Worm (Caenorhabditis elegans) whole organism, late embryonic: ENCODE data around the gene par-3.

ENCODE experiments used
- C38D4.7 ChIP-seq: fragments of 200-800 bp; sonication (Bioruptor generic); optimal IDR thresholded peaks from 2 replicates; lab custom pipeline; 2018; ENCODE audit warnings: mild to moderate bottlenecking, missing genetic modification characterization, moderate library complexity, missing compliant biosample characterization
- F13H6.1 ChIP-seq: sonication (generic microtip); optimal IDR thresholded peaks from 2 replicates; lab custom pipeline; 2016; ENCODE audit warnings: missing genetic modification characterization, missing compliant biosample characterization
- T23F11.4 ChIP-seq: fragments of 200-800 bp; sonication (Bioruptor generic); optimal IDR thresholded peaks from 2 replicates; lab custom pipeline; 2018; ENCODE audit warnings: mild to moderate bottlenecking, missing genetic modification characterization, missing compliant biosample characterization
- Y22D7AL.16 ChIP-seq: sonication (generic microtip); optimal IDR thresholded peaks from 2 replicates; lab custom pipeline; 2016; ENCODE audit warnings: missing genetic modification characterization, missing compliant biosample characterization
- ceh-18 ChIP-seq: sonication (generic microtip); optimal IDR thresholded peaks from 2 replicates; lab custom pipeline; 2016; ENCODE audit warnings: missing genetic modification characterization, missing compliant biosample characterization
- ceh-19 ChIP-seq: fragments of 200-800 bp; sonication (Bioruptor generic); optimal IDR thresholded peaks from 2 replicates; lab custom pipeline; 2018; ENCODE audit warnings: mild to moderate bottlenecking, missing genetic modification characterization, missing compliant biosample characterization
- ceh-2 ChIP-seq: sonication (generic microtip); optimal IDR thresholded peaks from 2 replicates; lab custom pipeline; 2016; ENCODE audit warnings: missing genotype, missing genetic modification characterization, missing compliant biosample characterization
- ceh-22 ChIP-seq: sonication (generic microtip); optimal IDR thresholded peaks from 2 replicates; lab custom pipeline; 2017; ENCODE audit warnings: missing biosample characterization, missing genetic modification characterization
- ceh-30 ChIP-seq: fragments of 150-350 bp; optimal IDR thresholded peaks from 2 replicates; lab custom pipeline; 2014; ENCODE audit warnings: missing biosample characterization, missing genetic modification characterization
- ceh-31 ChIP-seq: sonication (generic microtip); optimal IDR thresholded peaks from 2 replicates; lab custom pipeline; 2016; ENCODE audit warnings: missing genetic modification characterization, missing compliant biosample characterization
- ceh-48 ChIP-seq: sonication (generic microtip); optimal IDR thresholded peaks from 2 replicates; lab custom pipeline; 2016; ENCODE audit warnings: missing genetic modification characterization, inconsistent platforms, missing compliant biosample characterization
- ceh-9 ChIP-seq: sonication (generic microtip); optimal IDR thresholded peaks from 2 replicates; lab custom pipeline; 2016; ENCODE audit warnings: mild to moderate bottlenecking, missing genetic modification characterization, inconsistent platforms, missing compliant biosample characterization
- che-1 ChIP-seq: sonication (generic microtip); optimal IDR thresholded peaks from 2 replicates; lab custom pipeline; 2016; ENCODE audit warnings: mild to moderate bottlenecking, missing genetic modification characterization, missing compliant biosample characterization
- dmd-4 ChIP-seq: sonication (generic microtip); optimal IDR thresholded peaks from 2 replicates; lab custom pipeline; 2016; ENCODE audit warnings: borderline replicate concordance, missing genetic modification characterization, missing compliant biosample characterization
- dve-1 ChIP-seq: sonication (generic microtip); optimal IDR thresholded peaks from 2 replicates; lab custom pipeline; 2017; ENCODE audit warnings: antibody characterized with exemption, mild to moderate bottlenecking, missing genetic modification characterization, missing compliant biosample characterization
- elt-2 ChIP-seq: sonication (generic microtip); optimal IDR thresholded peaks from 2 replicates; lab custom pipeline; 2016; ENCODE audit warnings: missing genetic modification reagents, missing genetic modification characterization, missing compliant biosample characterization
- ets-4 ChIP-seq: sonication (generic microtip); optimal IDR thresholded peaks from 2 replicates; lab custom pipeline; 2016; ENCODE audit warnings: missing genetic modification characterization, missing compliant biosample characterization
- eyg-1 ChIP-seq: sonication (generic microtip); optimal IDR thresholded peaks from 2 replicates; lab custom pipeline; 2016; ENCODE audit warnings: missing genotype, missing genetic modification characterization, missing compliant biosample characterization
- fax-1 ChIP-seq: sonication (generic microtip); optimal IDR thresholded peaks from 2 replicates; lab custom pipeline; 2016; ENCODE audit warnings: missing genotype, missing genetic modification characterization, missing compliant biosample characterization
- fkh-10 ChIP-seq: fragments of 150-350 bp; optimal IDR thresholded peaks from 2 replicates; lab custom pipeline; 2014; ENCODE audit warnings: missing biosample characterization, missing genetic modification reagents, missing genetic modification characterization
- gmeb-2 ChIP-seq: sonication (generic microtip); optimal IDR thresholded peaks from 2 replicates; lab custom pipeline; 2016; ENCODE audit warnings: missing genetic modification characterization, inconsistent platforms, missing compliant biosample characterization
- hlh-15 ChIP-seq: sonication (generic microtip); optimal IDR thresholded peaks from 2 replicates; lab custom pipeline; 2016; ENCODE audit warnings: missing genetic modification characterization, missing compliant biosample characterization
- hlh-30 ChIP-seq: sonication (generic microtip); optimal IDR thresholded peaks from 2 replicates; lab custom pipeline; 2017; ENCODE audit warnings: antibody characterized with exemption, missing genetic modification characterization, missing compliant biosample characterization; ENCODE audit not compliant: insufficient read depth
- hlh-8 ChIP-seq: sonication (generic microtip); optimal IDR thresholded peaks from 2 replicates; lab custom pipeline; 2016; ENCODE audit warnings: missing genotype, missing genetic modification characterization, missing compliant biosample characterization
- lin-11 ChIP-seq: fragments of 200-800 bp; sonication (Bioruptor generic); optimal IDR thresholded peaks from 2 replicates; lab custom pipeline; 2018; ENCODE audit warnings: mild to moderate bottlenecking, missing genetic modification characterization, missing compliant biosample characterization
- madf-2 ChIP-seq: sonication (generic microtip); optimal IDR thresholded peaks from 2 replicates; lab custom pipeline; 2017; ENCODE audit warnings: missing genetic modification characterization, missing compliant biosample characterization
- mec-3 ChIP-seq: sonication (generic microtip); optimal IDR thresholded peaks from 2 replicates; lab custom pipeline; 2016; ENCODE audit warnings: borderline replicate concordance, missing genetic modification characterization, missing compliant biosample characterization
- nfya-1 ChIP-seq: sonication (generic microtip); optimal IDR thresholded peaks from 2 replicates; lab custom pipeline; 2017; ENCODE audit warnings: missing genetic modification characterization, mild to moderate bottlenecking, missing compliant biosample characterization, antibody characterized with exemption, moderate library complexity
- nhr-11 ChIP-seq: fragments of 150-350 bp; optimal IDR thresholded peaks from 2 replicates; lab custom pipeline; 2014; ENCODE audit warnings: missing biosample characterization, missing genetic modification characterization
- npax-4 ChIP-seq: sonication (generic microtip); optimal IDR thresholded peaks from 2 replicates; lab custom pipeline; 2016; ENCODE audit warnings: missing genetic modification characterization, missing compliant biosample characterization
- pat-9 ChIP-seq: fragments of 200-800 bp; sonication (Bioruptor generic); optimal IDR thresholded peaks from 2 replicates; lab custom pipeline; 2018; ENCODE audit warnings: mild to moderate bottlenecking, missing genetic modification characterization, moderate library complexity, missing compliant biosample characterization
- pax-1 ChIP-seq: fragments of 150-350 bp; optimal IDR thresholded peaks from 2 replicates; lab custom pipeline; 2014; ENCODE audit warnings: missing biosample characterization, missing genetic modification characterization
- pha-2 ChIP-seq: sonication (generic microtip); optimal IDR thresholded peaks from 2 replicates; lab custom pipeline; 2017; ENCODE audit warnings: mild to moderate bottlenecking, missing genetic modification characterization, missing compliant biosample characterization
- pqm-1 ChIP-seq: sonication (generic microtip); optimal IDR thresholded peaks from 2 replicates; lab custom pipeline; 2016; ENCODE audit warnings: missing genetic modification characterization, missing compliant biosample characterization
- pros-1 ChIP-seq: fragments of 150-350 bp; optimal IDR thresholded peaks from 2 replicates; lab custom pipeline; 2014; ENCODE audit warnings: missing biosample characterization, missing genetic modification reagents, missing genetic modification characterization
- ref-2 ChIP-seq: sonication (generic microtip); optimal IDR thresholded peaks from 2 replicates; lab custom pipeline; 2016; ENCODE audit warnings: missing genetic modification characterization, missing compliant biosample characterization
- rnt-1 ChIP-seq: sonication (generic microtip); optimal IDR thresholded peaks from 2 replicates; lab custom pipeline; 2016; ENCODE audit warnings: missing genetic modification characterization, missing compliant biosample characterization
- sdc-2 ChIP-seq: sonication (generic microtip); optimal IDR thresholded peaks from 2 replicates; lab custom pipeline; 2016; ENCODE audit warnings: missing genotype, missing genetic modification characterization, missing compliant biosample characterization
- sox-2 ChIP-seq: fragments of 200-800 bp; sonication (Bioruptor generic); IDR thresholded peaks from 2 replicates; pipeline ENCODE4 v1.3.6; 2022; ENCODE audit warnings: missing genetic modification reagents, missing genetic modification characterization, missing compliant biosample characterization
- sox-4 ChIP-seq: sonication (generic microtip); optimal IDR thresholded peaks from 2 replicates; lab custom pipeline; 2017; ENCODE audit warnings: mild to moderate bottlenecking, missing genetic modification characterization, inconsistent platforms, missing compliant biosample characterization
- syd-9 ChIP-seq: sonication (generic microtip); optimal IDR thresholded peaks from 2 replicates; lab custom pipeline; 2016; ENCODE audit warnings: mild to moderate bottlenecking, missing genetic modification characterization, moderate library complexity, missing compliant biosample characterization
- tbx-2 ChIP-seq: sonication (generic microtip); optimal IDR thresholded peaks from 2 replicates; lab custom pipeline; 2016; ENCODE audit warnings: missing genetic modification characterization, missing compliant biosample characterization
- tbx-7 ChIP-seq: sonication (generic microtip); optimal IDR thresholded peaks from 2 replicates; lab custom pipeline; 2016; ENCODE audit warnings: missing genotype, missing genetic modification characterization, missing compliant biosample characterization
- unc-3 ChIP-seq, 2 experiments: fragments of 200-800 bp in 1 of 2; sonication (Bioruptor generic) in 1 of 2; sonication (generic microtip) in 1 of 2; conservative IDR thresholded peaks in 1 of 2; optimal IDR thresholded peaks in 1 of 2; 2 replicates each; pipeline versions ENCODE4 v1.3.6 to Lab custom; 2016 to 2022; ENCODE audit warnings: missing compliant biosample characterization in 2 of 2, missing genetic modification characterization in 2 of 2, missing genetic modification reagents in 1 of 2
- unc-42 ChIP-seq: sonication (generic microtip); optimal IDR thresholded peaks from 2 replicates; lab custom pipeline; 2016; ENCODE audit warnings: missing genotype, missing genetic modification characterization, missing compliant biosample characterization
- unc-55 ChIP-seq: sonication (generic microtip); optimal IDR thresholded peaks from 2 replicates; lab custom pipeline; 2017; ENCODE audit warnings: missing biosample characterization, missing genetic modification reagents, missing genetic modification characterization
- unc-86 ChIP-seq: sonication (generic microtip); optimal IDR thresholded peaks from 2 replicates; lab custom pipeline; 2016; ENCODE audit warnings: missing genetic modification characterization, missing compliant biosample characterization
- zip-5 ChIP-seq: sonication (generic microtip); optimal IDR thresholded peaks from 2 replicates; lab custom pipeline; 2016; ENCODE audit warnings: missing genetic modification characterization, missing compliant biosample characterization
- ztf-16 ChIP-seq: sonication (generic microtip); optimal IDR thresholded peaks from 2 replicates; lab custom pipeline; 2017; ENCODE audit warnings: missing genetic modification characterization, missing compliant biosample characterization

Gene par-3

DNA sequence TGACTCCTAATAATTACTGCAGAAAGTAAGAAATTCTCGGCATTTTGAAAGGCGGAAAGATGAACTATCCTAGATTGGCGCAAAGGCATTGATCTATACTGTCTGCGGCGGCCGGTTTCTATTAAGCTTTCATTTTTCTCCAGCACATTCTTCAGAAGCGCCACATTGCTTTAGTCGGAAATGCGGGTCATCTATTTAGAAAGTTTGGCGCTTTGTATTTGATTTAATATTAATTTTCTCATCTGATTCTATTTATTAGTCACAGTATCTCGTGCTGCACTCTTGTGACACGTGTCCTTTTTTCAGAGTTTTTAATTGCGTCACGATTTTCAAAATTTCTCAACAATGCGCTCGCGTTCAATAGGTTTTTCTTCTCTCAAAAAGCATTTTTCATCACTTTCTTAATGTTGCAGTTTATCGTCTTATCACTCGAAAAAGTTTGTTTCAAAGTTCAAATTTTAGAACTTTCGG is 51.0 kb downstream of the par-3 start:
- TF ChIP-seq ceh-9 (tag; lab: Kevin White, UChicago), result no peak
- TF ChIP-seq sox-2 (GFP tag; lab: Robert Waterston, UW), result no peak
- no peak for TF ChIP-seq elt-2 (tag; lab: Kevin White, UChicago)
- TF ChIP-seq pat-9 (tag; lab: Kevin White, UChicago), result no peak
- TF ChIP-seq pqm-1 (tag; lab: Kevin White, UChicago), result no peak
- TF ChIP-seq ceh-19 (GFP tag; lab: Kevin White, UChicago), result no peak
- TF ChIP-seq tbx-2, result no peak
- TF ChIP-seq fkh-10 (GFP tag; lab: Kevin White, UChicago), result no peak
- no peak for TF ChIP-seq hlh-30 (tag; lab: Kevin White, UChicago)
- TF ChIP-seq syd-9 (tag; lab: Kevin White, UChicago), result no peak
- no peak for TF ChIP-seq gmeb-2 (tag; lab: Kevin White, UChicago)
- no peak for TF ChIP-seq npax-4 (tag; lab: Kevin White, UChicago)
- TF ChIP-seq zip-5 (tag; lab: Kevin White, UChicago), result no peak
- TF ChIP-seq pros-1, result no peak
- TF ChIP-seq nhr-11, result no peak
- TF ChIP-seq hlh-8, result no peak
- no peak for TF ChIP-seq unc-55 (GFP tag; lab: Kevin White, UChicago)

DNA sequence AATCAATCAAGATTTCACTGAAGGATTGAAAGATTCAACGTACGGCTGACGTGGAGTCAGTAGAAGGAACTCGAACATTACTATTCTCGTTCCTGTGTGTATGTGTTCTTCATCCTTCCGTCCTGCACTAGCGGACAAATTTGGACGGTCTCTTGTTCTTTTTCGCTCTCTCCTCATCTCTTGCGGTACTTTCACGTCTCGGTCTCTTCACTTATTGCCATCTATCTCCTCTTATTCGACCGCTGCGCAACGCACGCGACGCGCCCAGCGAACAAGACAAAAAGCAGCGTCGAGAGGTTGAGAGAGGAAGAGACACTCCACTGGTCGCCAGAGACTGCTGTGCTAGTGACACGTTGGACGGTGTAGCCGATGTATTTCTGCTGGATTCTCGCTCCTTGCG is 51.4 kb downstream of the par-3 start:
- TF ChIP-seq sox-4 (tag; lab: Kevin White, UChicago) (no peak), pat-9 (tag; lab: Kevin White, UChicago) (no peak), sdc-2 (tag; lab: Kevin White, UChicago) (peak; percentile 26), F13H6.1 (tag; lab: Kevin White, UChicago) (peak; percentile 17), Y22D7AL.16 (tag; lab: Kevin White, UChicago) (no peak), tbx-7 (peak; percentile 22), dve-1 (tag; lab: Kevin White, UChicago) (peak; percentile 24), ets-4 (peak; percentile 79), ceh-48 (tag; lab: Kevin White, UChicago) (no peak), pha-2 (tag; lab: Kevin White, UChicago) (no peak), lin-11 (tag; lab: Kevin White, UChicago) (no peak), unc-3 (GFP tag; conservative IDR thresholded peaks at IDR 0.05; lab: Robert Waterston, UW) (no peak), unc-3 (tag; optimal IDR thresholded peaks at IDR 0.05; lab: Kevin White, UChicago) (no peak), tbx-2 (peak; percentile 83), eyg-1 (tag; lab: Kevin White, UChicago) (no peak), ceh-31 (tag; lab: Kevin White, UChicago) (peak; percentile 84), nfya-1 (tag; lab: Kevin White, UChicago) (peak; percentile 84), unc-42 (tag; lab: Kevin White, UChicago) (peak; percentile 34), unc-86 (no peak), C38D4.7 (GFP tag; lab: Kevin White, UChicago) (no peak), rnt-1 (tag; lab: Kevin White, UChicago) (peak; percentile 70), ztf-16 (tag; lab: Kevin White, UChicago) (peak; percentile 3), pax-1 (no peak), hlh-30 (tag; lab: Kevin White, UChicago) (peak; percentile 79), ref-2 (peak; percentile 77), gmeb-2 (tag; lab: Kevin White, UChicago) (no peak), syd-9 (tag; lab: Kevin White, UChicago) (peak; percentile 54), ceh-19 (GFP tag; lab: Kevin White, UChicago) (peak; percentile 26), sox-2 (GFP tag; lab: Robert Waterston, UW) (peak; percentile 20; the same call in 1 of the 2 replicates), dmd-4 (tag; lab: Kevin White, UChicago) (no peak), mec-3 (tag; lab: Kevin White, UChicago) (no peak), npax-4 (tag; lab: Kevin White, UChicago) (no peak), ceh-9 (tag; lab: Kevin White, UChicago) (no peak), ceh-30 (tag; lab: Kevin White, UChicago) (no peak), hlh-8 (no peak), zip-5 (tag; lab: Kevin White, UChicago) (no peak), madf-2 (tag; lab: Kevin White, UChicago) (no peak), hlh-15 (no peak), che-1 (tag; lab: Kevin White, UChicago) (no peak), fax-1 (tag; lab: Kevin White, UChicago) (no peak), ceh-22 (tag; lab: Kevin White, UChicago) (peak; percentile 52), ceh-2 (tag; lab: Kevin White, UChicago) (peak; percentile 36), ceh-18 (tag; lab: Kevin White, UChicago) (peak; percentile 40), T23F11.4 (no peak)
